Worm (Caenorhabditis elegans): ENCODE data around the gene col-73.

ce11 chrII:4891012-4891775, 18.3 kb upstream of the col-73 start, which contains the start of gene gst-9:
- TF ChIP-seq elt-3 (tag; optimal IDR thresholded peaks at IDR 0.05) (no peak), mml-1 (tag; optimal IDR thresholded peaks at IDR 0.05) (no peak), hmg-11 (tag; optimal IDR thresholded peaks at IDR 0.05) (no peak), lsy-12 (tag; optimal IDR thresholded peaks at IDR 0.05) (no peak)
